Fruit fly (Drosophila melanogaster) whole organism, pupa: ENCODE data around the gene CG14079.

Source experiments
- CG10348 ChIP-seq: fragments of 200-800 bp; sonication (Bioruptor generic); IDR thresholded peaks from 2 replicates; pipeline ENCODE4 v1.3.6; 2022; ENCODE audit warnings: missing biosample characterization, missing genetic modification characterization
- CG12605 ChIP-seq: fragments of 200-800 bp; sonication (Bioruptor generic); IDR thresholded peaks from 2 replicates; pipeline ENCODE4 v1.3.6; 2022; ENCODE audit warnings: missing biosample characterization, missing genetic modification characterization
- CG13204 ChIP-seq: fragments of 200-800 bp; sonication (Bioruptor generic); optimal IDR thresholded peaks from 2 replicates; lab custom pipeline; 2018; ENCODE audit warnings: missing biosample characterization, mild to moderate bottlenecking, missing genetic modification characterization, moderate library complexity
- CG14655 ChIP-seq: fragments of 200-800 bp; sonication (Bioruptor generic); optimal IDR thresholded peaks from 3 replicates; lab custom pipeline; 2017; ENCODE audit warnings: mild to moderate bottlenecking, missing biosample characterization, missing genetic modification reagents, missing genetic modification characterization
- CG15710 ChIP-seq: fragments of 200-800 bp; sonication (Bioruptor generic); optimal IDR thresholded peaks from 2 replicates; lab custom pipeline; 2018; ENCODE audit warnings: missing biosample characterization, mild to moderate bottlenecking, missing genetic modification characterization, moderate library complexity
- CG17806 ChIP-seq: fragments of 200-800 bp; sonication (Bioruptor generic); optimal IDR thresholded peaks from 2 replicates; lab custom pipeline; 2018; ENCODE audit warnings: missing biosample characterization, mild to moderate bottlenecking, missing genetic modification characterization, moderate library complexity
- CG32121 ChIP-seq: fragments of 200-800 bp; sonication (Bioruptor generic); IDR thresholded peaks from 2 replicates; pipeline ENCODE4 v1.3.6; 2022; ENCODE audit warnings: missing biosample characterization, missing genetic modification characterization
- CG34367 ChIP-seq: fragments of 200-800 bp; sonication (Bioruptor generic); optimal IDR thresholded peaks from 2 replicates; lab custom pipeline; 2018; ENCODE audit warnings: missing biosample characterization, mild to moderate bottlenecking, missing genetic modification characterization
- CG4496 ChIP-seq: fragments of 200-800 bp; sonication (Bioruptor generic); IDR thresholded peaks from 3 replicates; pipeline ENCODE4 v1.3.6; 2022; ENCODE audit warnings: missing biosample characterization, missing genetic modification characterization
- CG8159 ChIP-seq: fragments of 200-800 bp; sonication (Bioruptor generic); optimal IDR thresholded peaks from 3 replicates; lab custom pipeline; 2018; ENCODE audit warnings: missing biosample characterization, mild to moderate bottlenecking, missing genetic modification characterization, moderate library complexity
- CG8301 ChIP-seq: fragments of 200-800 bp; sonication (Bioruptor generic); optimal IDR thresholded peaks from 2 replicates; lab custom pipeline; 2018; ENCODE audit warnings: missing biosample characterization, mild to moderate bottlenecking, missing genetic modification characterization
- CG9948 ChIP-seq: fragments of 200-800 bp; sonication (Bioruptor generic); optimal IDR thresholded peaks from 2 replicates; lab custom pipeline; 2018; ENCODE audit warnings: missing biosample characterization, mild to moderate bottlenecking, missing genetic modification characterization, moderate library complexity
- D1 ChIP-seq: fragments of 200-800 bp; sonication (Bioruptor generic); optimal IDR thresholded peaks from 2 replicates; lab custom pipeline; 2018; ENCODE audit warnings: missing biosample characterization, mild to moderate bottlenecking, missing genetic modification characterization, moderate library complexity
- EcR ChIP-seq: fragments of 200-800 bp; sonication (Bioruptor generic); optimal IDR thresholded peaks from 3 replicates; lab custom pipeline; 2019; ENCODE audit warnings: missing biosample characterization, missing genetic modification characterization, mild to moderate bottlenecking, moderate library complexity, missing genetic modification reagents
- Ets98B ChIP-seq: fragments of 200-800 bp; sonication (Bioruptor generic); IDR thresholded peaks from 2 replicates; pipeline ENCODE4 v1.3.6; 2022; ENCODE audit warnings: missing biosample characterization, missing genetic modification characterization
- Pif1A ChIP-seq: fragments of 200-800 bp; sonication (Bioruptor generic); optimal IDR thresholded peaks from 3 replicates; lab custom pipeline; 2016; ENCODE audit warnings: missing biosample characterization, missing genetic modification characterization
- Pif1B ChIP-seq: fragments of 200-800 bp; sonication (Bioruptor generic); optimal IDR thresholded peaks from 3 replicates; lab custom pipeline; 2016; ENCODE audit warnings: missing biosample characterization, missing genetic modification characterization
- Snoo ChIP-seq: fragments of 200-800 bp; sonication (Bioruptor generic); optimal IDR thresholded peaks from 3 replicates; lab custom pipeline; 2017; ENCODE audit warnings: missing biosample characterization, mild to moderate bottlenecking, missing genetic modification characterization, inconsistent platforms
- fd96Ca ChIP-seq: fragments of 200-800 bp; sonication (Bioruptor generic); IDR thresholded peaks from 3 replicates; pipeline ENCODE4 v1.3.6; 2022; ENCODE audit warnings: missing biosample characterization, missing genetic modification characterization
- gl ChIP-seq: fragments of 200-800 bp; sonication (Bioruptor generic); optimal IDR thresholded peaks from 2 replicates; lab custom pipeline; 2018; ENCODE audit warnings: missing biosample characterization, mild to moderate bottlenecking, missing genetic modification characterization
- rn ChIP-seq: fragments of 200-800 bp; sonication (Bioruptor generic); IDR thresholded peaks from 2 replicates; pipeline ENCODE4 v1.3.6; 2022; ENCODE audit warnings: missing biosample characterization, missing genetic modification characterization

The CG14079 gene

DNA sequence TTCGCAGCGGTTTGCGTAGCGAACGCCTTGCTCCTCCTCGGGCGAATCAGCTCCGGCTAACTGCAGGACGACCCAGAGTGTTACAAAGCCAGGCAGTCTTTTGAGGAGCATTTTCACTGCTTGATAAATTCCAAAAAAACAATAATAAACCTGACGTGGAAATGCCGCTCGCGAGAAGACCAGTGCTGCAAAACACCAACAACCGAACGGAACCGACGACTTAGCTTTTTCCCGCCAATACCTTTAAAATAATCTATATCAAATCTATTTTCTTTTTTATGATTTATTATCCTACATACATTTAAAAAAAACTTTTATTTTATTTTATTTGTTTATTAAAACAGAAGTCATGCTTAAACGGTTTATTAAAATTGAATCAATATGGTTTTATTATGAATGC is 1.8 kb upstream of the CG14079 start, which contains the start of gene CNPYb:
TSS of gene CNPYb (minus strand) at position 186 of the 400 bp plus-strand sequence.
- no peak for TF ChIP-seq CG8301 (tag; lab: Kevin White, UChicago)
- no peak for TF ChIP-seq Ets98B (GFP tag; lab: Robert Waterston, UW)
- no peak for TF ChIP-seq CG9948 (tag; lab: Kevin White, UChicago)
- no peak for TF ChIP-seq Pif1A (GFP tag; lab: Kevin White, UChicago)
- TF ChIP-seq CG12605 (GFP tag; lab: Robert Waterston, UW) = no peak
- no peak for TF ChIP-seq CG32121 (GFP tag; lab: Robert Waterston, UW)
- no peak for TF ChIP-seq Snoo
- TF ChIP-seq D1 (tag; lab: Kevin White, UChicago) = peak; percentile 6
- TF ChIP-seq gl = no peak
- peak; percentile 1 for TF ChIP-seq Pif1B (GFP tag; lab: Kevin White, UChicago)
- no peak for TF ChIP-seq CG13204
- no peak for TF ChIP-seq CG17806 (tag; lab: Kevin White, UChicago)
- TF ChIP-seq, all 21 proteins: peak for 2

DNA sequence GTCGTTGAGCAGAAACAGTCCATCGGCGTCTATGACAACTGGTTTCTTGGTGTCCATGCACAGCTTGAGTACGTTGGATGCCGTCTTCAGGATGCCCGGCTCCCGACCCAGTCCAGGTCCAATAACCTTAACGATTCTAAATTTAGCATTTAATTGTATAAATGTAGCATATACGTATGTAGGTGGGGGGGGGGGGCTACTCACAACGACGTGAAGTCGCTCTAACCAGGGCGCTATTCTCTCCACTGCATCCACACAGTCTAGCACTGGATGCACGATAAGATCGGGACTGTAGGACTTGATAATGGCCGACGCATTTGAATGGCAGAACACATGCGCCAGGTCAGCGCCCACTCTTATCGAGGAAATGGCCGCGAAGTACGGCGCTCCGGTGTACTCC is 697 bp upstream of the CG14079 start:
- TF ChIP-seq CG17806 (tag; lab: Kevin White, UChicago) = no peak
- peak; percentile 41 for TF ChIP-seq EcR (GFP tag; lab: Kevin White, UChicago)

dm6 chr3L:19100188-19100587 is 2.4 kb downstream of the CG14079 start, which contains the start of gene Gem2:
Gene Gem2, minus strand, starts transcription at chr3L:19100363.
- TF ChIP-seq rn (GFP tag; lab: Robert Waterston, UW) (no peak), D1 (tag; lab: Kevin White, UChicago) (peak; percentile 88), Pif1B (GFP tag; lab: Kevin White, UChicago) (no peak), CG17806 (tag; lab: Kevin White, UChicago) (no peak)

DNA sequence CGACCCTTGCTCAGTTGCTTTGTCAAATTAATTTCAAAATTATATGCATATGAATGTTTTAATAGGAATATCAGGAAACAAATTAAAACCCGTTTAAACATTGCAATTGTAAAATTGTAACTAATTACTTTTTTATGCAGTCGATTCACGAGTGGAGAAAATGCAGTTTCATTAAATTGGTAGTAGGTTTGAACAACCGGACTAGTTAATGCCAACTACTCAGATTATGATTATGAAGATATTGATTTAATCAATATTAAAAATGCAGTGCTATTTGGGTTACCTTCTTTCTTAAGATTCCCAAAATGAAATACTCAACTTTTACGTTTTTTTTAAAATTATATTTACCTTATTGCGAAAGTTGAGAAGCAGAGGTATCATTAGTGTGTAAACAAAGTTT is 31.8 kb downstream of the CG14079 start, which contains the start of gene Spn75F:
TSS of gene Spn75F (minus strand) at position 101 of the 400 bp plus-strand sequence.
- TF ChIP-seq Snoo (no peak), Pif1B (GFP tag; lab: Kevin White, UChicago) (no peak), rn (GFP tag; lab: Robert Waterston, UW) (no peak), CG32121 (GFP tag; lab: Robert Waterston, UW) (no peak), CG9948 (tag; lab: Kevin White, UChicago) (no peak), CG8301 (tag; lab: Kevin White, UChicago) (no peak), gl (no peak), Pif1A (GFP tag; lab: Kevin White, UChicago) (no peak), CG34367 (no peak), CG13204 (no peak), Ets98B (GFP tag; lab: Robert Waterston, UW) (no peak), CG15710 (no peak), CG14655 (GFP tag; lab: Kevin White, UChicago) (no peak), D1 (tag; lab: Kevin White, UChicago) (no peak), CG4496 (no peak), fd96Ca (GFP tag; lab: Robert Waterston, UW) (no peak), EcR (GFP tag; lab: Kevin White, UChicago) (no peak)
- TF ChIP-seq, all 21 proteins: peak for 0

dm6 chr3L:19132586-19132985 is 34.8 kb downstream of the CG14079 start:
- TF ChIP-seq CG10348 (GFP tag; lab: Robert Waterston, UW) (no peak), gl (no peak), EcR (GFP tag; lab: Kevin White, UChicago) (no peak), CG13204 (no peak), CG17806 (tag; lab: Kevin White, UChicago) (no peak), CG34367 (no peak), CG15710 (no peak), CG12605 (GFP tag; lab: Robert Waterston, UW) (no peak), D1 (tag; lab: Kevin White, UChicago) (no peak), Pif1B (GFP tag; lab: Kevin White, UChicago) (no peak), fd96Ca (GFP tag; lab: Robert Waterston, UW) (no peak), CG9948 (tag; lab: Kevin White, UChicago) (no peak), CG4496 (no peak), Snoo (no peak)

dm6 chr3L:19138925-19139503 is 41.2 kb downstream of the CG14079 start, which contains the start of gene CG14082:
Gene CG14082, minus strand, starts transcription at chr3L:19138975.
- TF ChIP-seq EcR (GFP tag; lab: Kevin White, UChicago) (no peak), CG8159 (no peak), Ets98B (GFP tag; lab: Robert Waterston, UW) (no peak), CG17806 (tag; lab: Kevin White, UChicago) (no peak), CG34367 (no peak), CG13204 (no peak), CG32121 (GFP tag; lab: Robert Waterston, UW) (no peak), fd96Ca (GFP tag; lab: Robert Waterston, UW) (no peak), CG4496 (no peak), Pif1A (GFP tag; lab: Kevin White, UChicago) (no peak), CG15710 (no peak), CG12605 (GFP tag; lab: Robert Waterston, UW) (no peak), Pif1B (GFP tag; lab: Kevin White, UChicago) (no peak), CG14655 (GFP tag; lab: Kevin White, UChicago) (no peak), rn (GFP tag; lab: Robert Waterston, UW) (no peak), CG9948 (tag; lab: Kevin White, UChicago) (no peak), CG10348 (GFP tag; lab: Robert Waterston, UW) (no peak), Snoo (no peak), CG8301 (tag; lab: Kevin White, UChicago) (no peak)
